Worm (Caenorhabditis elegans): Measurements from ENCODE around the gene dnj-19.
"Not testable (repeated sequence)": the region's sequence is repeated elsewhere in the genome, so short reads cannot be mapped to it uniquely, and the experiment has no call there.

The dnj-19 gene

DNA sequence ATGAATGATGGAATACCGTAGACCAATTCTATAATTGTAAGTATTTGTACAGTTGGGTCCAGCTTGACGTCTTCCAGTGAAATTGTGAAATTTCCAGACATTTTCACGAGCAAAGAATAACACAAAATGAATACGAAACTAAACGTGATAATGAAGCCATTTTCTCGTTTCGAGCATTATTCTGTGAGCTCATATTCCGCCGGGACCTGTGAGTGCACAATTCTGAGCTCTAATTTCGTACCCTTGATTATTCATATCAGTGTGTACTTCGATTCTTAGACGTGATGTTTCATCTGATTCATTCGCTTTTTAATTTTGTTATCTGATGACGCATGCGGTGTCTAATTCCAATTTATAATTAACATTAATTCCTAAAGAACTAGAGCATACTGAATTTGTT lies 22.3 kb downstream of the dnj-19 start, which contains the start of gene srg-66:
srg-66 (minus strand) TSS at position 101 of the 400 bp plus-strand sequence.
- TF ChIP-seq chd-7 (tag; optimal IDR thresholded peaks at IDR 0.05) = no peak

DNA sequence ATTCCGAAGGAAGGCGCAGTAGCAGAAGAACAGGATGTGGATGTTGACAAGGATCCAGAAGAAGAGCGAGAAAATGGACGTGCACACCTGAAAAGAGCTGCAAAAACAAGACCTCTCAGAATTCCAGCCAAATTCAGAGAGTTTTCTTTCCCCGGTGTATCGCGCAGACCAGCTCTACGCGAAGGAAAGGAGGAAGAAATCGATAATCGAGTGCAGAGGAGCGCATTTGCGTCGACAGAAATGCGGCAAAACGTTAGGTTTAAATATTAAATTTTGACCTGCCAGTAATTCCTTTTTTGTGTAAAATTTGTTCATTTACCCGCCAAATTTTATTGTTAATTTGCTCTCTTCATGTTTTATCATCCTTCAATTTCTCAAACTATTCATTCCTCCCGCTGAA lies 26.9 kb downstream of the dnj-19 start:
- TF ChIP-seq Y95B8A.8 (GFP tag; IDR thresholded peaks at IDR 0.05) (no peak), dox-1 (GFP tag; IDR thresholded peaks at IDR 0.05) (no peak), efl-1 (GFP tag; optimal IDR thresholded peaks at IDR 0.05) (no peak), Y56A3A.18 (GFP tag; IDR thresholded peaks at IDR 0.05) (no peak), ztf-22 (GFP tag; optimal IDR thresholded peaks at IDR 0.05) (no peak), nfya-1 (tag; optimal IDR thresholded peaks at IDR 0.05; ENCODE audit: borderline replicate concordance, insufficient read depth) (no peak), ztf-25 (GFP tag; IDR thresholded peaks at IDR 0.05) (no peak), mes-4 (tag; optimal IDR thresholded peaks at IDR 0.05) (no peak), D2030.7 (GFP tag; IDR thresholded peaks at IDR 0.05) (no peak), hmg-1.2 (GFP tag; IDR thresholded peaks at IDR 0.05) (no peak), F10E7.11 (tag; optimal IDR thresholded peaks at IDR 0.05) (no peak), hsf-1 (GFP tag; IDR thresholded peaks at IDR 0.05) (no peak), nfya-2 (GFP tag; IDR thresholded peaks at IDR 0.05) (no peak), Y53F4B.3 (GFP tag; IDR thresholded peaks at IDR 0.05) (no peak)

DNA sequence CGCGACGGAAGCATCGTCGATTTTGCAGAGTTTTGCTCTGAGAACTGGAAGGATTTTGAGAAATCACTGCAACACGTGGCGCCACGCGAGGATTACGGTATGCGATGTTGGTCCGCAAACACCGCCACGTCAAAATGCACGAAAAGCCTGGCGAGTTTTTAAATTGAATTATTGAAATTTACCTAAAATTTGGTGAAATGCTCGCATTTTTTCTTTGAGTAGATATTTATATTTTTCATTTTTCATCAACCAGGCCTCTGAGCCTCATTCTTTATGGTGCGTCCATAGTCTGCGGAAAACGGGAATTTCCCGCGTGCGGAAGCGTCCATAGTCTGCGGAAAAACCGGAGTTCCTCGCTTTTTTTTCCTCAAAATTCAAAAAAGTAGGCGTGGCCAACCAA lies 33.7 kb downstream of the dnj-19 start, which contains the start of gene ZC317.7:
ZC317.7 (minus strand) TSS at position 101 of the 400 bp plus-strand sequence.
- TF ChIP-seq K11D2.4 (GFP tag; IDR thresholded peaks at IDR 0.05); F55B11.4 (tag; optimal IDR thresholded peaks at IDR 0.05; ENCODE audit: borderline replicate concordance, insufficient read depth); ztf-3 (GFP tag; optimal IDR thresholded peaks at IDR 0.05): not testable (repeated sequence)

DNA sequence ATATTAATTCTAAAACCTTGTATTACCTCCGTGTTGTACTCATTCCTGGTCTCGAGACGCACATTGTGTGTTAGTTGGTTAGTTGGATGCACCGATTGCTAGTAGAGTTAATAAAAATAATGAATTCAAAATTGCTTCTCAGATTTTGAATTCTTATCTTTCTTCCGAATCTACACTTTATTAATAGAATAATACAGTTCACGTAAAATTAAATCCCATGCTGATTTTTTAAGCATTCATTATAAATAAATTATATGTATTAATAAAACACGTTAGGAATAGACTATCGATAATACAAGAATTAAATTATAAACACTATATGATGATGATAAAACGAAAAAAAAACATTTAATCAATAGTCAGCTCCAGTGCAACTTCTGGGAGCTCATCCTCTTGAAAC lies 36.2 kb downstream of the dnj-19 start, which contains the start of gene ZC317.6:
ZC317.6 (minus strand) TSS at position 101 of the 400 bp plus-strand sequence.
- TF ChIP-seq F33H1.4 (GFP tag; IDR thresholded peaks at IDR 0.05); ztf-22 (GFP tag; optimal IDR thresholded peaks at IDR 0.05); C17E4.6 (GFP tag; IDR thresholded peaks at IDR 0.05): not testable (repeated sequence)

DNA sequence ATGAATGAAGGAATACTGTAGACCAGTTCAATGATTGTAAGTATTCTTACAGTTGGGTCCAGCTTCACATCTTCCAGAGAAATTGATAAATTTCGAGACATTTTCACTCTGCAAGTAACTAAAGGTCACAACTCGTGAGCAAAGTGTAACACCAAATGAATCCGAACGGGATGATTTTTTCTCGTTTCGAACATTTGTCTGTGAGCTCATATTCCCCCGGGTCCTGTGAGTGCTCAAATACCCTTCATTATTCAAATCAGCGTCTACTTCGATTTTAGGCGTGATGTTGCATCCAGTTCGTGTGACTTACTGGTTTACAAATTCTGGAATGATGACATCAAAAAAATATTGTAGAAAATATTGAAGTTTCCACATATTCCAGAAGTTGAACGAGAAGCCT lies 39.3 kb downstream of the dnj-19 start, which contains the start of gene srg-68:
srg-68 (minus strand) TSS at position 101 of the 400 bp plus-strand sequence.
- TF ChIP-seq bed-1 (GFP tag; IDR thresholded peaks at IDR 0.05) (no peak), ceh-79 (tag; optimal IDR thresholded peaks at IDR 0.05) (no peak), F57A8.1 (GFP tag; optimal IDR thresholded peaks at IDR 0.05) (no peak), lsl-1 (GFP tag; optimal IDR thresholded peaks at IDR 0.05) (no peak), mcd-1 (GFP tag; IDR thresholded peaks at IDR 0.05) (no peak), rcor-1 (GFP tag; IDR thresholded peaks at IDR 0.05) (no peak), rec-8 (tag; optimal IDR thresholded peaks at IDR 0.05) (no peak), F23B12.7 (tag; optimal IDR thresholded peaks at IDR 0.05; ENCODE audit: insufficient read depth) (no peak), die-1 (tag; optimal IDR thresholded peaks at IDR 0.05) (no peak), madf-3 (GFP tag; IDR thresholded peaks at IDR 0.05) (no peak), F49E8.2 (tag; optimal IDR thresholded peaks at IDR 0.05; ENCODE audit: insufficient read depth) (no peak), hlh-12 (tag; optimal IDR thresholded peaks at IDR 0.05) (no peak), F37B4.10 (GFP tag; IDR thresholded peaks at IDR 0.05) (no peak), mxl-1 (tag; optimal IDR thresholded peaks at IDR 0.05) (no peak)
